Worm (Caenorhabditis elegans) whole organism, L4 larva: ENCODE data around the gene T19H12.12.

Experiments used
- D1046.2 ChIP-seq: fragments of 200-800 bp; sonication (Bioruptor generic); IDR thresholded peaks from 2 replicates; pipeline ENCODE4 v1.3.6; 2022; ENCODE audit warnings: missing genetic modification characterization, missing compliant biosample characterization
- F44E2.7 ChIP-seq: fragments of 200-800 bp; sonication (Bioruptor generic); IDR thresholded peaks from 2 replicates; pipeline ENCODE4 v2.1.2; 2022; ENCODE audit warnings: missing genetic modification characterization, missing compliant biosample characterization
- Y105C5A.15 ChIP-seq: fragments of 200-800 bp; sonication (Bioruptor generic); IDR thresholded peaks from 2 replicates; pipeline ENCODE4 v1.3.6; 2022; ENCODE audit warnings: missing genetic modification characterization, missing compliant biosample characterization
- Y75B8A.6 ChIP-seq: fragments of 200-800 bp; sonication (Bioruptor generic); IDR thresholded peaks from 2 replicates; pipeline ENCODE4 v1.3.6; 2022; ENCODE audit warnings: missing genetic modification reagents, missing genetic modification characterization, missing compliant biosample characterization
- ZK337.2 ChIP-seq: fragments of 200-800 bp; sonication (Bioruptor generic); IDR thresholded peaks from 2 replicates; pipeline ENCODE4 v1.3.6; 2022; ENCODE audit warnings: missing genetic modification reagents, missing genetic modification characterization, missing compliant biosample characterization
- aha-1 ChIP-seq: fragments of 150-350 bp; peaks from one replicate; lab custom pipeline; 2014; ENCODE audit warnings: missing biosample characterization, missing genetic modification characterization
- aly-2 ChIP-seq: sonication (generic microtip); optimal IDR thresholded peaks from 2 replicates; lab custom pipeline; 2018; ENCODE audit warnings: missing biosample characterization, missing genetic modification characterization
- ama-1 ChIP-seq: fragments of 150-350 bp; optimal IDR thresholded peaks from 2 replicates; lab custom pipeline; 2014; ENCODE audit warnings: inconsistent platforms, mixed read lengths
- attf-4 ChIP-seq: sonication (generic microtip); optimal IDR thresholded peaks from 3 replicates; lab custom pipeline; 2017; ENCODE audit warnings: missing biosample characterization, missing genetic modification characterization
- ceh-44 ChIP-seq: fragments of 200-800 bp; sonication (Bioruptor generic); IDR thresholded peaks from 2 replicates; pipeline ENCODE4 v1.3.6; 2022; ENCODE audit warnings: missing genetic modification reagents, missing genetic modification characterization, missing compliant biosample characterization
- ceh-62 ChIP-seq: sonication (generic microtip); optimal IDR thresholded peaks from 2 replicates; lab custom pipeline; 2017; ENCODE audit warnings: missing biosample characterization, missing genetic modification characterization
- ceh-82 ChIP-seq: sonication (generic microtip); optimal IDR thresholded peaks from 2 replicates; lab custom pipeline; 2017; ENCODE audit warnings: missing biosample characterization, missing genetic modification characterization
- daf-16 ChIP-seq, 3 experiments: sonication (generic microtip); optimal IDR thresholded peaks; 2 replicates each; lab custom pipeline; 2016 to 2017; ENCODE audit warnings: missing genetic modification characterization in 3 of 3, missing genetic modification reagents in 3 of 3, mild to moderate bottlenecking in 2 of 3, missing compliant biosample characterization in 2 of 3, missing biosample characterization in 1 of 3, moderate library complexity in 1 of 3
- daf-8 ChIP-seq: fragments of 200-800 bp; sonication (Bioruptor generic); IDR thresholded peaks from 2 replicates; pipeline ENCODE4 v1.3.6; 2022; ENCODE audit warnings: missing genetic modification characterization, missing compliant biosample characterization
- dmd-6 ChIP-seq: fragments of 200-800 bp; sonication (Bioruptor generic); IDR thresholded peaks from 2 replicates; pipeline ENCODE4 v1.3.6; 2022; ENCODE audit warnings: missing genetic modification reagents, missing genetic modification characterization, missing compliant biosample characterization
- dmd-9 ChIP-seq: fragments of 200-800 bp; sonication (Bioruptor generic); IDR thresholded peaks from 2 replicates; pipeline ENCODE4 v1.3.6; 2022; ENCODE audit warnings: missing genetic modification reagents, missing genetic modification characterization, missing compliant biosample characterization
- dve-1 ChIP-seq: sonication (generic microtip); optimal IDR thresholded peaks from 2 replicates; lab custom pipeline; 2017; ENCODE audit warnings: antibody characterized with exemption, mild to moderate bottlenecking, missing genetic modification characterization, missing compliant biosample characterization; ENCODE audit not compliant: insufficient read depth
- fkh-10 ChIP-seq: fragments of 150-350 bp; optimal IDR thresholded peaks from 2 replicates; lab custom pipeline; 2014; ENCODE audit warnings: missing biosample characterization, missing genetic modification reagents, missing genetic modification characterization
- fos-1 ChIP-seq: fragments of 150-350 bp; optimal IDR thresholded peaks from 2 replicates; lab custom pipeline; 2014; ENCODE audit warnings: missing biosample characterization, missing genetic modification characterization
- hif-1 ChIP-seq, 2 experiments: sonication (generic microtip); optimal IDR thresholded peaks; 2 replicates each; lab custom pipeline; 2016 to 2017; ENCODE audit warnings: missing compliant biosample characterization in 2 of 2, missing genetic modification characterization in 2 of 2, missing genetic modification reagents in 2 of 2, missing genotype in 2 of 2, mild to moderate bottlenecking in 1 of 2
- hlh-30 ChIP-seq: sonication (generic microtip); optimal IDR thresholded peaks from 2 replicates; lab custom pipeline; 2017; ENCODE audit warnings: antibody characterized with exemption, mild to moderate bottlenecking, missing genetic modification characterization, missing compliant biosample characterization; ENCODE audit not compliant: insufficient read depth
- jun-1 ChIP-seq: fragments of 150-350 bp; optimal IDR thresholded peaks from 2 replicates; lab custom pipeline; 2014; ENCODE audit warnings: missing biosample characterization, missing genetic modification reagents, missing genetic modification characterization
- lin-13 ChIP-seq: fragments of 150-350 bp; optimal IDR thresholded peaks from 2 replicates; lab custom pipeline; 2014; ENCODE audit warnings: missing biosample characterization, missing genetic modification reagents, missing genetic modification characterization
- lin-39 ChIP-seq: fragments of 150-350 bp; optimal IDR thresholded peaks from 2 replicates; lab custom pipeline; 2014; ENCODE audit warnings: missing biosample characterization, missing genetic modification reagents, missing genetic modification characterization
- lir-3 ChIP-seq: sonication (generic microtip); optimal IDR thresholded peaks from 2 replicates; lab custom pipeline; 2016; ENCODE audit warnings: mild to moderate bottlenecking, missing genetic modification characterization, missing compliant biosample characterization
- mdl-1 ChIP-seq, 2 experiments: fragments of 150-350 bp in 1 of 2; sonication (generic microtip) in 1 of 2; optimal IDR thresholded peaks; 2 replicates each; lab custom pipeline; 2014 to 2017; ENCODE audit warnings: missing biosample characterization in 2 of 2, missing genetic modification characterization in 2 of 2
- mdt-29 ChIP-seq: fragments of 200-800 bp; sonication (Bioruptor generic); IDR thresholded peaks from 2 replicates; pipeline ENCODE4 v1.3.6; 2022; ENCODE audit warnings: missing genetic modification reagents, missing genetic modification characterization, missing compliant biosample characterization
- mep-1 ChIP-seq: fragments of 150-350 bp; sonication (generic microtip); optimal IDR thresholded peaks from 3 replicates; lab custom pipeline; 2014; ENCODE audit warnings: missing biosample characterization, missing genetic modification characterization
- mes-2 ChIP-seq: sonication (generic microtip); optimal IDR thresholded peaks from 2 replicates; lab custom pipeline; 2016; ENCODE audit warnings: missing genotype, mild to moderate bottlenecking, missing genetic modification characterization, missing compliant biosample characterization; ENCODE audit not compliant: poor library complexity, severe bottlenecking
- mxl-3 ChIP-seq: fragments of 200-800 bp; sonication (Bioruptor generic); optimal IDR thresholded peaks from 2 replicates; lab custom pipeline; 2018; ENCODE audit warnings: mild to moderate bottlenecking, missing genetic modification characterization, missing compliant biosample characterization
- nhr-11 ChIP-seq: fragments of 150-350 bp; optimal IDR thresholded peaks from 2 replicates; lab custom pipeline; 2014; ENCODE audit warnings: missing biosample characterization, missing genetic modification characterization
- nhr-25 ChIP-seq: sonication (generic microtip); optimal IDR thresholded peaks from 2 replicates; lab custom pipeline; 2017; ENCODE audit warnings: missing genetic modification characterization, mild to moderate bottlenecking, missing compliant biosample characterization, antibody characterized with exemption, moderate library complexity, borderline replicate concordance; ENCODE audit not compliant: insufficient read depth
- nhr-28 ChIP-seq: fragments of 150-350 bp; optimal IDR thresholded peaks from 2 replicates; lab custom pipeline; 2014; ENCODE audit warnings: missing biosample characterization, missing genetic modification characterization
- nhr-42 ChIP-seq: fragments of 200-800 bp; sonication (Bioruptor generic); IDR thresholded peaks from 2 replicates; pipeline ENCODE4 v1.3.6; 2022; ENCODE audit warnings: missing genetic modification characterization, missing compliant biosample characterization
- nhr-76 ChIP-seq: fragments of 150-350 bp; optimal IDR thresholded peaks from 2 replicates; lab custom pipeline; 2014; ENCODE audit warnings: missing biosample characterization, missing genetic modification characterization
- nhr-77 ChIP-seq: fragments of 150-350 bp; optimal IDR thresholded peaks from 2 replicates; lab custom pipeline; 2014; ENCODE audit warnings: missing biosample characterization, missing genetic modification characterization
- pha-4 ChIP-seq, 2 experiments: fragments of 150-350 bp in 1 of 2; fragments of 200-800 bp in 1 of 2; sonication (Bioruptor generic) in 1 of 2; IDR thresholded peaks in 1 of 2; optimal IDR thresholded peaks in 1 of 2; 2 replicates each; pipeline versions ENCODE4 v1.3.6 to Lab custom; 2014 to 2022; ENCODE audit warnings: missing genetic modification characterization in 2 of 2, missing genetic modification reagents in 2 of 2, missing biosample characterization in 1 of 2, missing compliant biosample characterization in 1 of 2
- php-3 ChIP-seq: fragments of 200-800 bp; sonication (Bioruptor generic); IDR thresholded peaks from 2 replicates; pipeline ENCODE4 v1.3.6; 2022; ENCODE audit warnings: missing genetic modification reagents, missing genetic modification characterization, missing compliant biosample characterization
- spr-1 ChIP-seq: sonication (generic microtip); optimal IDR thresholded peaks from 2 replicates; lab custom pipeline; 2016; ENCODE audit warnings: mild to moderate bottlenecking, missing genetic modification characterization, missing compliant biosample characterization
- spr-3 ChIP-seq: fragments of 200-800 bp; sonication (Bioruptor generic); optimal IDR thresholded peaks from 2 replicates; lab custom pipeline; 2018; ENCODE audit warnings: mild to moderate bottlenecking, missing genetic modification characterization, missing compliant biosample characterization
- unc-130 ChIP-seq: sonication (generic microtip); optimal IDR thresholded peaks from 2 replicates; lab custom pipeline; 2016; ENCODE audit warnings: missing genetic modification reagents, missing genetic modification characterization, missing compliant biosample characterization
- unc-39 ChIP-seq: sonication (generic microtip); optimal IDR thresholded peaks from 2 replicates; lab custom pipeline; 2017; ENCODE audit warnings: missing biosample characterization, missing genetic modification characterization
- unc-62 ChIP-seq, 3 experiments: fragments of 150-350 bp in 1 of 3; sonication (generic microtip); optimal IDR thresholded peaks in 2 of 3; peaks in 1 of 3; 1 replicate in 1 of 3; 2 replicates in 2 of 3; lab custom pipeline; 2014 to 2017; ENCODE audit warnings: missing biosample characterization in 3 of 3, missing genetic modification characterization in 3 of 3, missing genetic modification reagents in 3 of 3, missing genotype in 1 of 3
- zag-1 ChIP-seq: fragments of 150-350 bp; optimal IDR thresholded peaks from 2 replicates; lab custom pipeline; 2014; ENCODE audit warnings: missing biosample characterization, missing genetic modification characterization
- zip-2 ChIP-seq: fragments of 150-350 bp; optimal IDR thresholded peaks from 2 replicates; lab custom pipeline; 2014; ENCODE audit warnings: missing biosample characterization, missing genetic modification characterization
- ztf-11 ChIP-seq: fragments of 150-350 bp; optimal IDR thresholded peaks from 2 replicates; lab custom pipeline; 2014; ENCODE audit warnings: missing biosample characterization, missing genetic modification characterization

The T19H12.12 gene

ce11 chrV:4844591-4844990, 40.0 kb upstream of the T19H12.12 start, which contains the start of gene abhd-5.2 (continued):
- peak; percentile 32 for TF ChIP-seq mes-2 (tag; lab: Kevin White, UChicago)
- TF ChIP-seq ama-1 (lab: Kevin White, UChicago), result no peak
- peak; percentile 36 for TF ChIP-seq lin-13 (GFP tag; lab: Kevin White, UChicago)
- no peak for TF ChIP-seq fkh-10 (GFP tag; lab: Kevin White, UChicago)
- peak in 1 of 2 experiments; percentile 67 for TF ChIP-seq unc-62 (GFP tag; optimal IDR thresholded peaks at IDR 0.05 in 1 of 2; lab: Kevin White, UChicago)
- TF ChIP-seq unc-62 (tag; optimal IDR thresholded peaks at IDR 0.05; lab: Kevin White, UChicago), result no peak
- TF ChIP-seq unc-39, result no peak
- TF ChIP-seq zag-1, result no peak
- TF ChIP-seq mdt-29 (GFP tag; lab: Robert Waterston, UW), result no peak
- peak; percentile 53 for TF ChIP-seq mxl-3 (GFP tag; lab: Kevin White, UChicago)
- peak; percentile 22 for TF ChIP-seq nhr-77 (tag; lab: Kevin White, UChicago)
- no peak for TF ChIP-seq unc-130 (GFP tag; lab: Kevin White, UChicago)
- TF ChIP-seq mdl-1 (tag; optimal IDR thresholded peaks at IDR 0.05; lab: Kevin White, UChicago), result no peak
- TF ChIP-seq nhr-11 (tag; lab: Kevin White, UChicago), result peak; percentile 19
- TF ChIP-seq daf-16 (GFP tag; optimal IDR thresholded peaks at IDR 0.05; lab: Kevin White, UChicago), result peak in 1 of 2 experiments; percentile 83
- TF ChIP-seq daf-16 (tag; optimal IDR thresholded peaks at IDR 0.05; lab: Kevin White, UChicago), result peak; percentile 51
- no peak for TF ChIP-seq lin-39
- TF ChIP-seq jun-1, result no peak
- TF ChIP-seq dve-1 (tag; lab: Kevin White, UChicago), result peak; percentile 64
- TF ChIP-seq hlh-30 (tag; lab: Kevin White, UChicago), result peak; percentile 99
- no peak for TF ChIP-seq nhr-25 (tag; lab: Kevin White, UChicago)
- TF ChIP-seq dmd-6 (GFP tag; lab: Robert Waterston, UW), result peak; percentile 47; the same call in 1 of the 2 replicates
- no peak for TF ChIP-seq ceh-44 (GFP tag; lab: Robert Waterston, UW)
- no peak for TF ChIP-seq F44E2.7 (GFP tag; lab: Robert Waterston, UW)
- TF ChIP-seq lir-3 (tag; lab: Kevin White, UChicago), result no peak
- TF ChIP-seq dmd-9 (GFP tag; lab: Robert Waterston, UW), result no peak
- peak; percentile 53 for TF ChIP-seq mep-1 (tag; lab: Kevin White, UChicago)
- TF ChIP-seq, all 104 proteins: peak for 16

ce11 chrV:4846507-4846906, 38.1 kb upstream of the T19H12.12 start:
- TF ChIP-seq hif-1 (tag; optimal IDR thresholded peaks at IDR 0.05; lab: Kevin White, UChicago) (no peak), aha-1 (peak; percentile 95), lir-3 (tag; lab: Kevin White, UChicago) (no peak)

ce11 chrV:4847424-4847823, 37.2 kb upstream of the T19H12.12 start, which contains the start of gene abhd-5.1:
abhd-5.1 (plus strand) TSS chrV:4847653.
- TF ChIP-seq aly-2 (no peak), daf-8 (GFP tag; lab: Robert Waterston, UW) (no peak), D1046.2 (GFP tag; lab: Robert Waterston, UW) (no peak), spr-1 (no peak), pha-4 (GFP tag; IDR thresholded peaks at IDR 0.05; lab: Robert Waterston, UW) (no peak), pha-4 (tag; optimal IDR thresholded peaks at IDR 0.05; lab: Kevin White, UChicago) (no peak), dve-1 (tag; lab: Kevin White, UChicago) (peak; percentile 63), Y75B8A.6 (GFP tag; lab: Robert Waterston, UW) (no peak), ztf-11 (tag; lab: Kevin White, UChicago) (no peak), zip-2 (tag; lab: Kevin White, UChicago) (no peak), lin-39 (no peak), ceh-44 (GFP tag; lab: Robert Waterston, UW) (no peak), Y105C5A.15 (GFP tag; lab: Robert Waterston, UW) (no peak), aha-1 (peak; percentile 67), hlh-30 (tag; lab: Kevin White, UChicago) (peak; percentile 77), nhr-76 (no peak), ceh-82 (tag; lab: Kevin White, UChicago) (no peak), dmd-6 (GFP tag; lab: Robert Waterston, UW) (no peak), nhr-42 (no peak), ceh-62 (tag; lab: Kevin White, UChicago) (no peak), spr-3 (GFP tag; lab: Kevin White, UChicago) (no peak), nhr-28 (tag; lab: Kevin White, UChicago) (peak; percentile 46), jun-1 (no peak), lin-13 (GFP tag; lab: Kevin White, UChicago) (no peak), php-3 (GFP tag; lab: Robert Waterston, UW) (peak; percentile 54; the same call in 1 of the 2 replicates), fos-1 (tag; lab: Kevin White, UChicago) (no peak), attf-4 (no peak), hif-1 (tag; optimal IDR thresholded peaks at IDR 0.05; lab: Kevin White, UChicago) (no peak), ZK337.2 (GFP tag; lab: Robert Waterston, UW) (no peak)
